Worm (Caenorhabditis elegans): ENCODE results near the gene sri-38.
"Not testable (repeated sequence)": the region's sequence is repeated elsewhere in the genome, so short reads cannot be mapped to it uniquely, and the experiment has no call there.

The sri-38 gene

ce11 chrII:2624792-2625191, 14.1 kb downstream of the sri-38 start, which contains the start of gene lgc-28:
TSS of gene lgc-28 (plus strand) at chrII:2625092.
- TF ChIP-seq unc-62 (GFP tag; optimal IDR thresholded peaks at IDR 0.05), result no peak

- no peak for TF ChIP-seq unc-62 (GFP tag; optimal IDR thresholded peaks at IDR 0.05)
These were observed 16.6 kb downstream of the sri-38 start, which contains the start of gene sri-71 for ce11 chrII:2627154-2627799. TSS of gene sri-71 (plus strand) at chrII:2627749.

ce11 chrII:2628401-2628800, 17.7 kb downstream of the sri-38 start:
- no peak for TF ChIP-seq unc-62 (GFP tag; optimal IDR thresholded peaks at IDR 0.05)

ce11 chrII:2629270-2629669, 18.6 kb downstream of the sri-38 start, which contains the start of gene sri-37:
TSS of gene sri-37 (plus strand) at chrII:2629570.
- no peak for TF ChIP-seq unc-62 (GFP tag; optimal IDR thresholded peaks at IDR 0.05)

ce11 chrII:2631169-2631568, 20.5 kb downstream of the sri-38 start, which contains the start of gene D2062.1:
TSS of gene D2062.1 (plus strand) at chrII:2631469.
- TF ChIP-seq unc-62 (GFP tag; optimal IDR thresholded peaks at IDR 0.05), result no peak

- no peak for TF ChIP-seq unc-62 (GFP tag; optimal IDR thresholded peaks at IDR 0.05)
These were observed 26.7 kb downstream of the sri-38 start, which contains the start of gene F22E5.21 for ce11 chrII:2637359-2637758. TSS of gene F22E5.21 (minus strand) at chrII:2637459.

- no peak for TF ChIP-seq unc-62 (GFP tag; optimal IDR thresholded peaks at IDR 0.05)
These were observed 27.4 kb downstream of the sri-38 start, which contains the start of gene F22E5.9 for ce11 chrII:2638062-2638461. TSS of gene F22E5.9 (plus strand) at chrII:2638388.

- TF ChIP-seq unc-62 (GFP tag; optimal IDR thresholded peaks at IDR 0.05), result not testable (repeated sequence)
These were observed 28.9 kb downstream of the sri-38 start, which contains the start of gene F22E5.8 for ce11 chrII:2639401-2640088. TSS of gene F22E5.8 (plus strand) at chrII:2640038.

- TF ChIP-seq unc-62 (GFP tag; optimal IDR thresholded peaks at IDR 0.05), result no peak
These were observed 30.3 kb downstream of the sri-38 start, which contains the start of gene F22E5.23 for ce11 chrII:2640982-2641381. TSS of gene F22E5.23 (plus strand) at chrII:2641282.

ce11 chrII:2641777-2642176, 31.1 kb downstream of the sri-38 start, which contains the start of gene F22E5.7:
TSS of gene F22E5.7 (plus strand) at chrII:2642077.
- no peak for TF ChIP-seq unc-62 (GFP tag; optimal IDR thresholded peaks at IDR 0.05)

- TF ChIP-seq unc-62 (GFP tag; optimal IDR thresholded peaks at IDR 0.05), result no peak
These were observed 33.8 kb downstream of the sri-38 start, which contains the start of gene F22E5.11 for ce11 chrII:2644498-2644897. TSS of gene F22E5.11 (minus strand) at chrII:2644598.

ce11 chrII:2646756-2647155, 36.1 kb downstream of the sri-38 start, which contains the start of gene F22E5.12:
TSS of gene F22E5.12 (minus strand) at chrII:2646856.
- TF ChIP-seq unc-62 (GFP tag; optimal IDR thresholded peaks at IDR 0.05), result not testable (repeated sequence)

- no peak for TF ChIP-seq unc-62 (GFP tag; optimal IDR thresholded peaks at IDR 0.05)
These were observed 38.4 kb downstream of the sri-38 start for ce11 chrII:2649015-2649414.

- no peak for TF ChIP-seq unc-62 (GFP tag; optimal IDR thresholded peaks at IDR 0.05)
These were observed 38.9 kb downstream of the sri-38 start, which contains the start of the genes F22E5.13 and F22E5.6 for ce11 chrII:2649539-2649938. TSS of gene F22E5.13 (minus strand) at chrII:2649639. TSS of gene F22E5.6 (plus strand) at chrII:2649835.

ce11 chrII:2656606-2657005, 45.9 kb downstream of the sri-38 start, which contains the start of gene sri-47:
TSS of gene sri-47 (plus strand) at chrII:2656906.
- no peak for TF ChIP-seq unc-62 (GFP tag; optimal IDR thresholded peaks at IDR 0.05)

ce11 chrII:2659364-2659763, 48.7 kb downstream of the sri-38 start, which contains the start of gene gcy-21:
TSS of gene gcy-21 (plus strand) at chrII:2659664.
- no peak for TF ChIP-seq unc-62 (GFP tag; optimal IDR thresholded peaks at IDR 0.05)
